Fruit fly (Drosophila melanogaster) whole organism, embryonic: ENCODE data around the gene CG5107.

Experiments used
- Abd-B ChIP-seq: fragments of 200-800 bp; sonication (Bioruptor generic); optimal IDR thresholded peaks from 2 replicates; lab custom pipeline; 2018; ENCODE audit warnings: missing biosample characterization, mild to moderate bottlenecking, missing genetic modification characterization, moderate library complexity
- Antp ChIP-seq: fragments of 200-800 bp; sonication (Bioruptor generic); optimal IDR thresholded peaks from 3 replicates; lab custom pipeline; 2016; ENCODE audit warnings: missing biosample characterization, missing genetic modification characterization
- Awh ChIP-seq: fragments of 200-800 bp; sonication (Bioruptor generic); IDR thresholded peaks from 2 replicates; pipeline ENCODE4, ENCODE4 v1.3.6; 2022; ENCODE audit warnings: missing biosample characterization, missing genetic modification characterization
- CG10366 ChIP-seq: fragments of 200-800 bp; sonication (Bioruptor generic); IDR thresholded peaks from 2 replicates; pipeline ENCODE4 v1.3.6; 2022; ENCODE audit warnings: missing biosample characterization, missing genetic modification characterization
- CG11085 ChIP-seq: fragments of 200-800 bp; sonication (Bioruptor generic); IDR thresholded peaks from 2 replicates; pipeline ENCODE4 v1.3.6; 2022; ENCODE audit warnings: missing biosample characterization, missing genetic modification characterization
- CG11456 ChIP-seq: fragments of 200-800 bp; sonication (Bioruptor generic); IDR thresholded peaks from 3 replicates; pipeline ENCODE4 v1.3.6; 2022; ENCODE audit warnings: missing biosample characterization, missing genetic modification characterization
- CG11504 ChIP-seq: fragments of 200-800 bp; sonication (Bioruptor generic); optimal IDR thresholded peaks from 3 replicates; lab custom pipeline; 2019; ENCODE audit warnings: missing biosample characterization, mild to moderate bottlenecking, missing genetic modification characterization, moderate library complexity
- CG1233 ChIP-seq: fragments of 200-800 bp; sonication (Bioruptor generic); optimal IDR thresholded peaks from 4 replicates; lab custom pipeline; 2018; ENCODE audit warnings: missing biosample characterization, mild to moderate bottlenecking, missing genetic modification characterization
- CG14441 ChIP-seq: fragments of 200-800 bp; sonication (Bioruptor generic); IDR thresholded peaks from 2 replicates; pipeline ENCODE4 v1.3.6; 2022; ENCODE audit warnings: missing biosample characterization, missing genetic modification characterization
- CG17359 ChIP-seq: fragments of 200-800 bp; sonication (Bioruptor generic); optimal IDR thresholded peaks from 3 replicates; lab custom pipeline; 2018; ENCODE audit warnings: missing biosample characterization, mild to moderate bottlenecking, missing genetic modification characterization, moderate library complexity
- CG31441 ChIP-seq: fragments of 200-800 bp; sonication (Bioruptor generic); IDR thresholded peaks from 2 replicates; pipeline ENCODE4 v1.3.6; 2022; ENCODE audit warnings: missing biosample characterization, missing genetic modification characterization
- CG32532 ChIP-seq: fragments of 200-800 bp; sonication (Bioruptor generic); IDR thresholded peaks from 2 replicates; pipeline ENCODE4 v1.3.6; 2022; ENCODE audit warnings: missing biosample characterization, missing genetic modification characterization
- CG3281 ChIP-seq: fragments of 200-800 bp; sonication (Bioruptor generic); optimal IDR thresholded peaks from 3 replicates; lab custom pipeline; 2017; ENCODE audit warnings: missing biosample characterization, mild to moderate bottlenecking, missing genetic modification characterization
- CG4424 ChIP-seq: fragments of 200-800 bp; sonication (Bioruptor generic); optimal IDR thresholded peaks from 3 replicates; lab custom pipeline; 2016; ENCODE audit warnings: missing biosample characterization, missing genetic modification characterization
- CG4820 ChIP-seq: fragments of 200-800 bp; sonication (Bioruptor generic); optimal IDR thresholded peaks from 3 replicates; lab custom pipeline; 2016; ENCODE audit warnings: missing biosample characterization, missing genetic modification characterization
- CG5245 ChIP-seq: fragments of 200-800 bp; sonication (Bioruptor generic); optimal IDR thresholded peaks from 3 replicates; lab custom pipeline; 2016; ENCODE audit warnings: missing biosample characterization, missing genetic modification characterization
- CG6689 ChIP-seq: fragments of 200-800 bp; sonication (Bioruptor generic); IDR thresholded peaks from 2 replicates; pipeline ENCODE4 v1.3.6; 2022; ENCODE audit warnings: missing biosample characterization, missing genetic modification characterization
- CG8290 ChIP-seq, 3 experiments: fragments of 200-800 bp; sonication (Bioruptor generic); optimal IDR thresholded peaks; 2 replicates each; lab custom pipeline; 2016 to 2019; ENCODE audit warnings: missing biosample characterization in 3 of 3, missing genetic modification characterization in 3 of 3, mild to moderate bottlenecking in 2 of 3, moderate library complexity in 1 of 3
- CoRest ChIP-seq: fragments of 200-800 bp; sonication (Bioruptor generic); optimal IDR thresholded peaks from 3 replicates; lab custom pipeline; 2018; ENCODE audit warnings: missing biosample characterization, mild to moderate bottlenecking, missing genetic modification characterization, moderate library complexity
- Dll ChIP-seq: fragments of 200-800 bp; sonication (Bioruptor generic); IDR thresholded peaks from 4 replicates; pipeline ENCODE4 v1.3.6; 2022; ENCODE audit warnings: missing biosample characterization, missing genetic modification characterization; ENCODE audit not compliant: partially characterized antibody
- Eip74EF ChIP-seq, 2 experiments: fragments of 200-800 bp in 1 of 2; fragments of >200 bp in 1 of 2; sonication (Bioruptor generic) in 1 of 2; optimal IDR thresholded peaks; 2 replicates each; lab custom pipeline; 2017 to 2019; ENCODE audit warnings: missing biosample characterization in 2 of 2, missing genetic modification characterization in 2 of 2, mild to moderate bottlenecking in 1 of 2, moderate library complexity in 1 of 2
- Ets65A ChIP-seq: fragments of 200-800 bp; sonication (Bioruptor generic); peaks from one replicate; lab custom pipeline; 2016; ENCODE audit warnings: missing biosample characterization, missing genetic modification characterization
- Fer2 ChIP-seq: fragments of 200-800 bp; sonication (Bioruptor generic); optimal IDR thresholded peaks from 2 replicates; lab custom pipeline; 2018; ENCODE audit warnings: missing biosample characterization, mild to moderate bottlenecking, missing genetic modification characterization, moderate library complexity
- Mrtf ChIP-seq: fragments of 200-800 bp; sonication (Bioruptor generic); IDR thresholded peaks from 3 replicates; pipeline ENCODE4 v1.3.6; 2022; ENCODE audit warnings: missing biosample characterization, missing genetic modification characterization
- Nf-YB ChIP-seq: fragments of 200-800 bp; sonication (Bioruptor generic); optimal IDR thresholded peaks from 3 replicates; lab custom pipeline; 2019; ENCODE audit warnings: missing biosample characterization, mild to moderate bottlenecking, missing genetic modification characterization, moderate library complexity
- Oli ChIP-seq: fragments of 200-800 bp; sonication (Bioruptor generic); optimal IDR thresholded peaks from 2 replicates; lab custom pipeline; 2018; ENCODE audit warnings: missing biosample characterization, mild to moderate bottlenecking, missing genetic modification characterization, moderate library complexity
- PHDP ChIP-seq: fragments of 200-800 bp; sonication (Bioruptor generic); optimal IDR thresholded peaks from 3 replicates; lab custom pipeline; 2018; ENCODE audit warnings: missing biosample characterization, mild to moderate bottlenecking, missing genetic modification characterization, moderate library complexity
- Rfx ChIP-seq: fragments of 200-800 bp; sonication (Bioruptor generic); IDR thresholded peaks from 2 replicates; pipeline ENCODE4 v1.3.6; 2022; ENCODE audit warnings: missing biosample characterization, missing genetic modification characterization
- Scr ChIP-seq: fragments of 200-800 bp; sonication (Bioruptor generic); IDR thresholded peaks from 2 replicates; pipeline ENCODE4 v1.3.6; 2022; ENCODE audit warnings: missing biosample characterization, missing genetic modification characterization; ENCODE audit not compliant: partially characterized antibody
- Side ChIP-seq: fragments of 200-800 bp; sonication (Bioruptor generic); optimal IDR thresholded peaks from 2 replicates; lab custom pipeline; 2016; ENCODE audit warnings: missing biosample characterization, missing genetic modification characterization
- Ssrp ChIP-seq: fragments of 200-800 bp; sonication (Bioruptor generic); optimal IDR thresholded peaks from 2 replicates; lab custom pipeline; 2018; ENCODE audit warnings: missing biosample characterization, mild to moderate bottlenecking, missing genetic modification characterization, moderate library complexity
- Trl ChIP-seq, 3 experiments: fragments of >200 bp in 2 of 3; fragments of 200-800 bp in 1 of 3; sonication (Bioruptor generic) in 1 of 3; optimal IDR thresholded peaks; 2 replicates in 1 of 3; 3 replicates in 2 of 3; lab custom pipeline; 2016 to 2017; ENCODE audit warnings: missing biosample characterization in 1 of 3, missing genetic modification characterization in 1 of 3
- bsh ChIP-seq, 2 experiments: fragments of 200-800 bp; sonication (Bioruptor generic); optimal IDR thresholded peaks; 2 replicates each; lab custom pipeline; 2017 to 2018; ENCODE audit warnings: mild to moderate bottlenecking in 2 of 2, missing biosample characterization in 2 of 2, missing genetic modification characterization in 2 of 2, moderate library complexity in 1 of 2
- cg ChIP-seq: fragments of 200-800 bp; sonication (Bioruptor generic); optimal IDR thresholded peaks from 3 replicates; lab custom pipeline; 2019; ENCODE audit warnings: missing biosample characterization, mild to moderate bottlenecking, missing genetic modification characterization, moderate library complexity
- dysf ChIP-seq: fragments of 200-800 bp; sonication (Bioruptor generic); IDR thresholded peaks from 3 replicates; pipeline ENCODE4 v1.3.6; 2022; ENCODE audit warnings: missing biosample characterization, missing genetic modification characterization
- gsb ChIP-seq: fragments of 200-800 bp; sonication (Bioruptor generic); IDR thresholded peaks from 2 replicates; pipeline ENCODE4 v1.3.6; 2022; ENCODE audit warnings: missing biosample characterization, missing genetic modification characterization
- hb ChIP-seq: fragments of 200-800 bp; sonication (Bioruptor generic); IDR thresholded peaks from 3 replicates; pipeline ENCODE4 v1.3.6; 2022; ENCODE audit warnings: missing biosample characterization, missing genetic modification characterization; ENCODE audit not compliant: partially characterized antibody
- hkb ChIP-seq, 2 experiments: fragments of 200-800 bp in 1 of 2; fragments of >200 bp in 1 of 2; sonication (Bioruptor generic) in 1 of 2; IDR thresholded peaks in 1 of 2; optimal IDR thresholded peaks in 1 of 2; 2 replicates each; pipeline versions ENCODE4 v1.3.6 to Lab custom; 2017 to 2022; ENCODE audit warnings: missing biosample characterization in 1 of 2, missing genetic modification characterization in 1 of 2
- jigr1 ChIP-seq: fragments of 200-800 bp; sonication (Bioruptor generic); IDR thresholded peaks from 3 replicates; pipeline ENCODE4 v1.3.6; 2022; ENCODE audit warnings: missing biosample characterization, missing genetic modification characterization
- nom ChIP-seq: fragments of 200-800 bp; sonication (Bioruptor generic); optimal IDR thresholded peaks from 2 replicates; lab custom pipeline; 2017; ENCODE audit warnings: missing biosample characterization, missing genetic modification characterization, mild to moderate bottlenecking, moderate library complexity, missing genetic modification reagents
- prd ChIP-seq, 3 experiments: fragments of >200 bp in 2 of 3; fragments of 200-800 bp in 1 of 3; sonication (Bioruptor generic) in 1 of 3; optimal IDR thresholded peaks in 2 of 3; IDR thresholded peaks in 1 of 3; 2 replicates in 2 of 3; 3 replicates in 1 of 3; pipeline versions ENCODE4 v1.3.6 to Lab custom; 2017 to 2022; ENCODE audit warnings: missing biosample characterization in 1 of 3, missing genetic modification characterization in 1 of 3
- sens ChIP-seq: fragments of 200-800 bp; sonication (Bioruptor generic); peaks from one replicate; lab custom pipeline; 2016; ENCODE audit warnings: missing biosample characterization, missing genetic modification characterization
- sna ChIP-seq: fragments of 200-800 bp; sonication (Bioruptor generic); IDR thresholded peaks from 2 replicates; pipeline ENCODE4 v1.3.6; 2022; ENCODE audit warnings: missing biosample characterization, missing genetic modification characterization; ENCODE audit not compliant: partially characterized antibody
- sob ChIP-seq: fragments of 200-800 bp; sonication (Bioruptor generic); IDR thresholded peaks from 2 replicates; pipeline ENCODE4 v1.3.6; 2022; ENCODE audit warnings: missing biosample characterization, missing genetic modification characterization
- unpg ChIP-seq: fragments of 200-800 bp; sonication (Bioruptor generic); optimal IDR thresholded peaks from 3 replicates; lab custom pipeline; 2018; ENCODE audit warnings: missing biosample characterization, mild to moderate bottlenecking, missing genetic modification characterization, moderate library complexity
- vvl ChIP-seq: fragments of 200-800 bp; sonication (Bioruptor generic); IDR thresholded peaks from 2 replicates; pipeline ENCODE4 v1.3.6; 2022; ENCODE audit warnings: missing biosample characterization, missing genetic modification characterization
- zfh2 ChIP-seq: fragments of 200-800 bp; sonication (Bioruptor generic); optimal IDR thresholded peaks from 2 replicates; lab custom pipeline; 2016; ENCODE audit warnings: missing biosample characterization, missing genetic modification characterization

Gene CG5107

dm6 chr3R:25531905-25532387, 27.0 kb downstream of the CG5107 start:
- TF ChIP-seq prd (optimal IDR thresholded peaks at IDR 0.05; lab: Kevin White, UChicago), result no peak
- peak; percentile 70; the same call in 2 of the 3 replicates for TF ChIP-seq prd (GFP tag; IDR thresholded peaks at IDR 0.05; lab: Robert Waterston, UW)
- TF ChIP-seq dysf (GFP tag; lab: Robert Waterston, UW), result peak; percentile 71
- TF ChIP-seq Fer2 (tag; lab: Kevin White, UChicago), result no peak
- 0 out of 2 replicates have a peak, but pooled peaks have one; percentile 37 for TF ChIP-seq sob (GFP tag; lab: Robert Waterston, UW)
- peak; percentile 62 for TF ChIP-seq CG14441 (GFP tag; lab: Robert Waterston, UW)
- TF ChIP-seq unpg (GFP tag; lab: Kevin White, UChicago), result peak; percentile 43
- TF ChIP-seq CG32532 (GFP tag; lab: Robert Waterston, UW), result peak; percentile 62
- TF ChIP-seq CG3281, result no peak
- no peak for TF ChIP-seq Trl (optimal IDR thresholded peaks at IDR 0.05; lab: Kevin White, UChicago)
- TF ChIP-seq Trl (GFP tag; optimal IDR thresholded peaks at IDR 0.05; lab: Kevin White, UChicago), result peak; percentile 22
- peak; percentile 91 for TF ChIP-seq Ets65A
- no peak for TF ChIP-seq CG8290 (GFP tag; optimal IDR thresholded peaks at IDR 0.05; lab: Kevin White, UChicago)
- peak in 1 of 2 experiments; percentile 1 for TF ChIP-seq CG8290 (tag; optimal IDR thresholded peaks at IDR 0.05; lab: Kevin White, UChicago)
- peak in 1 of 2 experiments; percentile 35 for TF ChIP-seq Eip74EF (GFP tag; optimal IDR thresholded peaks at IDR 0.05; lab: Kevin White, UChicago)
- TF ChIP-seq Rfx (GFP tag; lab: Robert Waterston, UW), result peak; percentile 65
- TF ChIP-seq gsb (GFP tag; lab: Robert Waterston, UW), result 0 out of 2 replicates have a peak, but pooled peaks have one; percentile 11
- TF ChIP-seq CG4424 (GFP tag; lab: Kevin White, UChicago), result peak; percentile 33
- no peak for TF ChIP-seq CG1233 (GFP tag; lab: Kevin White, UChicago)
- TF ChIP-seq sens (GFP tag; lab: Kevin White, UChicago), result peak; percentile 7
- TF ChIP-seq CG31441, result peak; percentile 16; the same call in 1 of the 2 replicates
- TF ChIP-seq PHDP (tag; lab: Kevin White, UChicago), result peak; percentile 0
- peak; percentile 25 for TF ChIP-seq Oli (tag; lab: Kevin White, UChicago)
- no peak for TF ChIP-seq cg (GFP tag; lab: Kevin White, UChicago)
- 0 out of 3 replicates have a peak, but pooled peaks have one; percentile 44 for TF ChIP-seq Mrtf (GFP tag; lab: Robert Waterston, UW)
- peak; percentile 47 for TF ChIP-seq Antp (GFP tag; lab: Kevin White, UChicago)
- TF ChIP-seq CG5245 (GFP tag; lab: Kevin White, UChicago), result peak; percentile 9
- TF ChIP-seq Dll, result no peak
- peak; percentile 4 for TF ChIP-seq zfh2 (GFP tag; lab: Kevin White, UChicago)
- TF ChIP-seq sna (GFP tag; lab: Robert Waterston, UW), result no peak
- TF ChIP-seq nom, result peak; percentile 98
- peak; percentile 39 for TF ChIP-seq CG6689 (GFP tag; lab: Robert Waterston, UW)
- peak in 1 of 2 experiments; percentile 87 for TF ChIP-seq bsh (GFP tag; optimal IDR thresholded peaks at IDR 0.05; lab: Kevin White, UChicago)
- 0 out of 3 replicates have a peak, but pooled peaks have one; percentile 50 for TF ChIP-seq hb (GFP tag; lab: Robert Waterston, UW)
- TF ChIP-seq CG11456 (GFP tag; lab: Robert Waterston, UW), result 0 out of 3 replicates have a peak, but pooled peaks have one; percentile 49
- peak; percentile 13 for TF ChIP-seq Ssrp (tag; lab: Kevin White, UChicago)
- peak; percentile 13 for TF ChIP-seq Abd-B
- TF ChIP-seq Awh (GFP tag; lab: Robert Waterston, UW), result 0 out of 2 replicates have a peak, but pooled peaks have one; percentile 17
- 0 out of 2 replicates have a peak, but pooled peaks have one; percentile 29 for TF ChIP-seq CG11085
- no peak for TF ChIP-seq hkb (optimal IDR thresholded peaks at IDR 0.05; lab: Kevin White, UChicago)
- peak; percentile 75 for TF ChIP-seq hkb (GFP tag; IDR thresholded peaks at IDR 0.05; lab: Robert Waterston, UW)
- TF ChIP-seq Nf-YB (GFP tag; lab: Kevin White, UChicago), result no peak
- TF ChIP-seq CG17359 (tag; lab: Kevin White, UChicago), result peak; percentile 65
- TF ChIP-seq Side (GFP tag; lab: Kevin White, UChicago), result no peak
- no peak for TF ChIP-seq CoRest (tag; lab: Kevin White, UChicago)
- no peak for TF ChIP-seq Scr (GFP tag; lab: Robert Waterston, UW)
- TF ChIP-seq vvl (GFP tag; lab: Robert Waterston, UW), result peak; percentile 70; the same call in 1 of the 2 replicates
- peak; percentile 56 for TF ChIP-seq CG10366 (GFP tag; lab: Robert Waterston, UW)
- TF ChIP-seq CG4820 (GFP tag; lab: Kevin White, UChicago), result peak; percentile 54
- peak; percentile 38 for TF ChIP-seq CG11504
- no peak for TF ChIP-seq jigr1
